Worm (Caenorhabditis elegans): ENCODE data around the gene M57.1.

The M57.1 gene

DNA sequence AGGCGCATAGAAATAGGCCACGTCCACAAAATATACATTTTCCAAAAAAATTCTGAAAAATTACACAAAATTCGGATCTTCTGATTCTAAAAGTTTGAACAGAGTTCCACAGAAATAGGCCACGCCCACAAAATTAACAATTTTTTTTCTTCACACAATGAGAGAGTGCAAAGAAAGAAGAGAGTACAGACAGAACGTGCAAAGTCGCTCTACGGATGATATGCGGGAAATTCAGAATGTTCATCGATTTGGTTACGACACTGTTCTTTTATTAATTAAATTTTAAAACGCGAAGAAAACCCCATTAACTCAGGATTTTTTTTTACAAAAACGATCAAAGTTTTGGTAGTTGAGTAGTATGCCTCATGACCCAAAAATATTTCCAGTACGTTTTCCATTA is 722 bp downstream of the M57.1 start:
- TF ChIP-seq blmp-1 (tag; optimal IDR thresholded peaks at IDR 0.05; ENCODE audit: insufficient read depth) (no peak), R02D3.7 (tag; optimal IDR thresholded peaks at IDR 0.05) (no peak), Y55F3AM.14 (GFP tag; optimal IDR thresholded peaks at IDR 0.05) (no peak), elt-3 (tag; optimal IDR thresholded peaks at IDR 0.05) (no peak), dmd-4 (tag; optimal IDR thresholded peaks at IDR 0.05) (no peak), ceh-16 (tag; optimal IDR thresholded peaks at IDR 0.05) (no peak), unc-39 (tag; optimal IDR thresholded peaks at IDR 0.05) (no peak), mbf-1 (tag; optimal IDR thresholded peaks at IDR 0.05) (no peak), crh-2 (tag; optimal IDR thresholded peaks at IDR 0.05) (no peak), F13H6.1 (tag; optimal IDR thresholded peaks at IDR 0.05) (no peak), ztf-4 (tag; optimal IDR thresholded peaks at IDR 0.05) (no peak), alr-1 (tag; optimal IDR thresholded peaks at IDR 0.05) (no peak), nhr-77 (tag; optimal IDR thresholded peaks at IDR 0.05) (no peak), fos-1 (tag; optimal IDR thresholded peaks at IDR 0.05) (no peak), lsy-2 (tag; optimal IDR thresholded peaks at IDR 0.05) (peak in 1 of 2 experiments; percentile 57), unc-55 (GFP tag; optimal IDR thresholded peaks at IDR 0.05) (peak; percentile 61), snpc-4 (tag; optimal IDR thresholded peaks at IDR 0.05) (no peak), C34F6.9 (tag; optimal IDR thresholded peaks at IDR 0.05) (peak; percentile 27), zag-1 (tag; optimal IDR thresholded peaks at IDR 0.05) (no peak), sma-9 (GFP tag; optimal IDR thresholded peaks at IDR 0.05) (no peak), sma-9 (tag; optimal IDR thresholded peaks at IDR 0.05) (no peak), elt-1 (tag; optimal IDR thresholded peaks at IDR 0.05) (no peak), ceh-82 (tag; optimal IDR thresholded peaks at IDR 0.05) (no peak), nhr-25 (tag; optimal IDR thresholded peaks at IDR 0.05) (no peak), nhr-129 (tag; optimal IDR thresholded peaks at IDR 0.05) (peak; percentile 5), lin-39 (tag; optimal IDR thresholded peaks at IDR 0.05) (no peak), mdl-1 (tag; optimal IDR thresholded peaks at IDR 0.05) (no peak), peb-1 (tag; optimal IDR thresholded peaks at IDR 0.05) (no peak)

DNA sequence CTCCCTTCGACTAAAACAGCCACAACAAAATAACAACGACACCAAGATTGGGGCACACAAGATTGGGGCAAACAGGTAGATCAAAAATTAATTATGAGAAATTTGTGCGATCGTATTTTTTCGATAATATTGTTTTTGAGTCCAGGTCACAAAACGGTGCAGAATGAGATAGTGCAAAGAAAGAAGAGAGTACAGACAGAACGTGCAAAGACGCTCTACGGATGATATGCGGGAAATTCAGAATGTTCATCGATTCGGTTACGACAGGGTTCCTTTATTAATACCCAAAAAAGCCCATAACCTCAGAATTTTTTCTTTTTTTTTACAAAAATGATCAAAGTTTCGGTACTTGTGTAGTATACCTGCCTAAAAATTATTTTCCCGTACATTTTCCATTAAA is 7.0 kb downstream of the M57.1 start:
- TF ChIP-seq nhr-21 (tag; optimal IDR thresholded peaks at IDR 0.05) = no peak
- peak; percentile 49 for TF ChIP-seq unc-55 (GFP tag; optimal IDR thresholded peaks at IDR 0.05)
- TF ChIP-seq lsy-2 (tag; optimal IDR thresholded peaks at IDR 0.05) = peak in 1 of 2 experiments; percentile 27
- TF ChIP-seq ztf-1 (GFP tag; conservative IDR thresholded peaks at IDR 0.05) = no peak
- TF ChIP-seq elt-3 (tag; optimal IDR thresholded peaks at IDR 0.05) = no peak
- peak; percentile 5 for TF ChIP-seq C34F6.9 (tag; optimal IDR thresholded peaks at IDR 0.05)
- TF ChIP-seq mab-5 (tag; optimal IDR thresholded peaks at IDR 0.05) = no peak
- no peak for TF ChIP-seq crh-2 (tag; optimal IDR thresholded peaks at IDR 0.05)
- no peak for TF ChIP-seq blmp-1 (tag; optimal IDR thresholded peaks at IDR 0.05; ENCODE audit: insufficient read depth)
- TF ChIP-seq lin-13 (GFP tag; optimal IDR thresholded peaks at IDR 0.05) = no peak
- no peak for TF ChIP-seq mbf-1 (tag; optimal IDR thresholded peaks at IDR 0.05)

DNA sequence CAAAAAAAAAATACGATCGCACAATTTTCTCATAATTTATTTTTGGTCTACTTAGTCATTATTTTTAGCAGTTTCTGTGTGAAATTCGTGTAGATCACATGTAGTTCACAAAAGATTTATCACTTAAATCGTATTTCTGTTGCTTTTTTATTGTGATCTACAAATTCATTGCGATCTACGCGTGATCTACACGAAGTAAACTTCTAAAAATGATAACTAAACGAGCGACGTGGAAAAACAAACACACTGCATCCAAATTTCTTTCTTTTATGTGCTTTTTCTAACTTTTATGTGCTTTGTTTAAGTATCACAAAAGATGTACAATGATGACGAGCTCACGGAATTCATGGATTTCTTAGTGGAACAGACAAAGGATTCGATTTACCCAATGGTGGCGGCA is 7.6 kb downstream of the M57.1 start, which contains the start of gene B0212.3:
Gene B0212.3, plus strand, starts transcription at position 301 of the 400 bp plus-strand sequence.
- TF ChIP-seq elt-1 (tag; optimal IDR thresholded peaks at IDR 0.05) (no peak), sem-4 (tag; optimal IDR thresholded peaks at IDR 0.05) (no peak), dmd-4 (tag; optimal IDR thresholded peaks at IDR 0.05) (no peak), nhr-6 (tag; optimal IDR thresholded peaks at IDR 0.05) (no peak), snpc-4 (tag; optimal IDR thresholded peaks at IDR 0.05) (no peak), sma-9 (GFP tag; optimal IDR thresholded peaks at IDR 0.05) (no peak), sma-9 (tag; optimal IDR thresholded peaks at IDR 0.05) (no peak), peb-1 (tag; optimal IDR thresholded peaks at IDR 0.05) (no peak), nhr-23 (tag; optimal IDR thresholded peaks at IDR 0.05) (no peak), ztf-1 (GFP tag; conservative IDR thresholded peaks at IDR 0.05) (no peak), ZK546.5 (tag; optimal IDR thresholded peaks at IDR 0.05) (no peak), blmp-1 (tag; optimal IDR thresholded peaks at IDR 0.05; ENCODE audit: insufficient read depth) (no peak), lsy-2 (tag; optimal IDR thresholded peaks at IDR 0.05) (no peak), lin-39 (tag; optimal IDR thresholded peaks at IDR 0.05) (no peak), C34F6.9 (tag; optimal IDR thresholded peaks at IDR 0.05) (no peak), nhr-25 (tag; optimal IDR thresholded peaks at IDR 0.05) (no peak), nhr-237 (tag; optimal IDR thresholded peaks at IDR 0.05) (no peak), ama-1 (optimal IDR thresholded peaks at IDR 0.05) (no peak), nhr-12 (tag; optimal IDR thresholded peaks at IDR 0.05) (no peak), nhr-129 (tag; optimal IDR thresholded peaks at IDR 0.05) (no peak)
